Worm (Caenorhabditis elegans): ENCODE results near the gene F25B5.3.

DNA sequence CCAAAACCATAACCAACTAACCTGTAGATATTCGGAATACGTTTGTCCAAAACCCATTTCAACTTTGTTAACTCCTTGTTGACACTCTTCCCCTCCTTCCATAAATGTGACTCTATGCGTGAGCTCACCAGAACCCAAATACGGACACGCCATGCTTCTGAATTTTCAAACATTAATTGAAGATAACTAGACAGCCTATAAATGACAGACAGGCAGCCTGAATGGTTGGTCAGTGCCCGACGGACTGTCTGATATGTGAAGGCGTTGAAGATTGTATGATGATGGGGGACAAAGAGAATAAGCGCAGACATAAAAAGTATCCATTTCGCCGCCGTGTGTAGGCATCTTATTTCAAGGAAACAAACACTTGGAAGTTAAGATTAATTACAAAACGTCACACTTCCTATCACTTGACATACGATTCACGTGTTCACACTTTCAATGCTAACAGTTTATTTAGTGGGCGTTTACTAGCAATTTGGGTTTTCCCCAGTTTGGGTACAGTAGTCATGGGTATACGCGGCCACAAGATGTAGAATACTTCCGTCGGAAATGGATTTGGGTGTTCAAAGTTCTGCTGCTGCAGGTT, 28.8 kb upstream of the F25B5.3 start, which contains the start of the genes tdo-2 and C28H8.2:
- peak; percentile 94 for TF ChIP-seq nhr-25 (tag; optimal IDR thresholded peaks at IDR 0.05)
- TF ChIP-seq mdl-1 (tag; optimal IDR thresholded peaks at IDR 0.05): peak in 1 of 2 experiments; percentile 75
- TF ChIP-seq nhr-12 (tag; optimal IDR thresholded peaks at IDR 0.05): no peak
- TF ChIP-seq fos-1 (tag; optimal IDR thresholded peaks at IDR 0.05): peak; percentile 12
